Worm (Caenorhabditis elegans): ENCODE results near the gene K02E2.8.

The K02E2.8 gene

ce11 chrV:20393773-20394172 is 27.0 kb upstream of the K02E2.8 start, which contains the start of gene cnc-7:
Gene cnc-7, plus strand, starts transcription at chrV:20394073.
- TF ChIP-seq ama-1 (optimal IDR thresholded peaks at IDR 0.05): no peak
- no peak for TF ChIP-seq ztf-11 (tag; optimal IDR thresholded peaks at IDR 0.05)
- TF ChIP-seq unc-62 (GFP tag; optimal IDR thresholded peaks at IDR 0.05): no peak
- TF ChIP-seq egl-5 (tag; optimal IDR thresholded peaks at IDR 0.05): no peak
- no peak for TF ChIP-seq lin-39 (tag; optimal IDR thresholded peaks at IDR 0.05)
- TF ChIP-seq mdl-1 (tag; optimal IDR thresholded peaks at IDR 0.05): no peak
- no peak for TF ChIP-seq aly-2 (tag; optimal IDR thresholded peaks at IDR 0.05)
- no peak for TF ChIP-seq fkh-2 (tag; optimal IDR thresholded peaks at IDR 0.05)
- TF ChIP-seq ztf-4 (tag; optimal IDR thresholded peaks at IDR 0.05): no peak
- TF ChIP-seq lsy-12 (tag; optimal IDR thresholded peaks at IDR 0.05): no peak
- TF ChIP-seq elt-1 (tag; optimal IDR thresholded peaks at IDR 0.05): no peak
- no peak for TF ChIP-seq tbx-2 (tag; optimal IDR thresholded peaks at IDR 0.05)
- no peak for TF ChIP-seq skn-1 (tag; optimal IDR thresholded peaks at IDR 0.05)
- no peak for TF ChIP-seq lin-15B (tag; optimal IDR thresholded peaks at IDR 0.05)
- no peak for TF ChIP-seq elt-3 (tag; optimal IDR thresholded peaks at IDR 0.05)
- TF ChIP-seq unc-39 (tag; optimal IDR thresholded peaks at IDR 0.05): no peak
- no peak for TF ChIP-seq nhr-67 (tag; optimal IDR thresholded peaks at IDR 0.05)
- TF ChIP-seq nhr-12 (tag; optimal IDR thresholded peaks at IDR 0.05): no peak

DNA sequence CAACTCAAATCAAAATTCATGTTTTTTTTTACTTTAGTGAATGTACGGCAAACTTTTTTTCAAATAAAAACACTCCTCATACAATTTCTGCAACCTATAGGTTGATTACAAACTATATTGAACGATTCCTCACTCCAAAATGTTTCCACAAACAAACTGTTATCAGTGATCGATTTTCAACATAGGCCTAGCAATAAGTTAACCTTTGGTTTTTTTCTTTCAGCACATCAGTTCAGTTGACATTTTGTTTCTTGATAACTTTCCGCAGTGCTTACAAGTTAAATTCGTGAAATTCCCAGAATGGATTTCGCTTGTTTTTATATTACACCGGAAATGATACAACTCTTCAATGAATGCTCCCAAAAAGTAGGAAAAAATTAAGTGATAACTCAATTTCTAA is 20.7 kb upstream of the K02E2.8 start, which contains the start of gene F53H2.1:
Gene F53H2.1 (plus strand): TSS at position 301 of the 400 bp plus-strand sequence.
- no peak for TF ChIP-seq skn-1 (tag; optimal IDR thresholded peaks at IDR 0.05)
- no peak for TF ChIP-seq nhr-12 (tag; optimal IDR thresholded peaks at IDR 0.05)
- TF ChIP-seq mdl-1 (tag; optimal IDR thresholded peaks at IDR 0.05): no peak
- TF ChIP-seq pqm-1 (tag; optimal IDR thresholded peaks at IDR 0.05): no peak
- TF ChIP-seq ztf-11 (tag; optimal IDR thresholded peaks at IDR 0.05): no peak
- TF ChIP-seq lsy-12 (tag; optimal IDR thresholded peaks at IDR 0.05): no peak
- no peak for TF ChIP-seq unc-39 (tag; optimal IDR thresholded peaks at IDR 0.05)
- TF ChIP-seq fos-1 (tag; optimal IDR thresholded peaks at IDR 0.05): no peak
- TF ChIP-seq egl-5 (tag; optimal IDR thresholded peaks at IDR 0.05): no peak
- no peak for TF ChIP-seq nhr-23 (tag; optimal IDR thresholded peaks at IDR 0.05)
- no peak for TF ChIP-seq nhr-25 (tag; optimal IDR thresholded peaks at IDR 0.05)
- TF ChIP-seq nhr-76 (tag; optimal IDR thresholded peaks at IDR 0.05): no peak
- no peak for TF ChIP-seq nhr-77 (tag; optimal IDR thresholded peaks at IDR 0.05)
- TF ChIP-seq aly-2 (tag; optimal IDR thresholded peaks at IDR 0.05): no peak
- no peak for TF ChIP-seq zag-1 (tag; optimal IDR thresholded peaks at IDR 0.05)
- no peak for TF ChIP-seq R02D3.7 (tag; optimal IDR thresholded peaks at IDR 0.05)

- no peak for TF ChIP-seq nhr-23 (tag; optimal IDR thresholded peaks at IDR 0.05)
- no peak for TF ChIP-seq R02D3.7 (tag; optimal IDR thresholded peaks at IDR 0.05)
These were observed 20.2 kb upstream of the K02E2.8 start, which contains the start of gene K02E2.7 for ce11 chrV:20386942-20387341. Gene K02E2.7, minus strand, starts transcription at chrV:20387042.

DNA sequence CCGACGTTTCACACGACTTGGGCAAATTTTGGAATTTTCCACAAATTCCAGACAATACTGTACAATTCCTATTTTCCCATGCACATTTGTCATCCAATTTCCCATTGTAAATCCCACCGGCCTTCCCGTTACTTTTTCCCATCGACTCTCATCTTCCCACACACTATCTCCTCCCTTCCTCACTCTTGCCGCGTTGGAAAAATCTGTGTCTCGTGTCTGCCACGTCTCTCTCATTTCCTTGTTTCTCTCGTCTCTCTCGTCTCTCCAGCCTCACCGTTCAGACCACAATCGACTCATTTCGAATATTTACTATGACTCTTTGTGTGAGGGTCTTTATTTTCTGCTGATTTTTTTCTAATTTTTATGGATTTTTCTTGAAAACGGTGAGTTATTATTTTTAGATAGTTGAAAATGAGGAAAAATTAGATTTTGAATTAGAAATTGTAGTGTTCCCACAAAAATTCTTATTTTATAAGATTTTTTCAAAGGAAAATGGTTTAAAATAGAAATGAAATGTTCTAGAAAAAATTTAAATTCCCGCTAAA is 16.4 kb upstream of the K02E2.8 start, which contains the start of gene K02E2.11:
Gene K02E2.11 (plus strand): TSS at position 251 of the 545 bp plus-strand sequence.
- TF ChIP-seq skn-1 (tag; optimal IDR thresholded peaks at IDR 0.05) (peak; percentile 38), snpc-4 (tag; optimal IDR thresholded peaks at IDR 0.05) (peak; percentile 18), lin-39 (tag; optimal IDR thresholded peaks at IDR 0.05) (peak; percentile 5), lin-15B (tag; optimal IDR thresholded peaks at IDR 0.05) (peak; percentile 11), hmg-11 (tag; optimal IDR thresholded peaks at IDR 0.05) (peak; percentile 88), nhr-25 (tag; optimal IDR thresholded peaks at IDR 0.05) (peak; percentile 27), fkh-2 (tag; optimal IDR thresholded peaks at IDR 0.05) (no peak), pha-4 (tag; optimal IDR thresholded peaks at IDR 0.05) (peak; percentile 82), nhr-23 (tag; optimal IDR thresholded peaks at IDR 0.05) (peak; percentile 10), eor-1 (tag; optimal IDR thresholded peaks at IDR 0.05) (no peak), nhr-67 (tag; optimal IDR thresholded peaks at IDR 0.05) (no peak), nfya-1 (tag; optimal IDR thresholded peaks at IDR 0.05; ENCODE audit: insufficient read depth) (peak; percentile 61), egl-5 (tag; optimal IDR thresholded peaks at IDR 0.05) (peak; percentile 71), elt-2 (tag; optimal IDR thresholded peaks at IDR 0.05) (no peak)

- TF ChIP-seq ama-1 (optimal IDR thresholded peaks at IDR 0.05): no peak
- peak; percentile 44 for TF ChIP-seq hmg-11 (tag; optimal IDR thresholded peaks at IDR 0.05)
- TF ChIP-seq nfya-1 (tag; optimal IDR thresholded peaks at IDR 0.05; ENCODE audit: insufficient read depth): peak; percentile 32
- peak; percentile 28 for TF ChIP-seq ceh-28 (tag; optimal IDR thresholded peaks at IDR 0.05)
- peak; percentile 23 for TF ChIP-seq pha-4 (tag; optimal IDR thresholded peaks at IDR 0.05)
These were observed 13.6 kb upstream of the K02E2.8 start, which contains the start of gene K02E2.6 for ce11 chrV:20380320-20380719. Gene K02E2.6, plus strand, starts transcription at chrV:20380561.
